Fruit fly (Drosophila melanogaster) whole organism, adult: ENCODE data around the gene rod.
A peak's percentile ranks its signal among the peaks of the same experiment; 100 is the strongest.

Experiments used
- CG11617 ChIP-seq: fragments of 200-800 bp; sonication (Bioruptor generic); optimal IDR thresholded peaks from 2 replicates; lab custom pipeline; 2017; ENCODE audit warnings: mild to moderate bottlenecking, missing biosample characterization, missing genetic modification reagents, missing genetic modification characterization
- CG12768 ChIP-seq: fragments of 200-800 bp; sonication (Bioruptor generic); optimal IDR thresholded peaks from 2 replicates; lab custom pipeline; 2017; ENCODE audit warnings: missing biosample characterization, missing genetic modification characterization, mild to moderate bottlenecking, moderate library complexity, missing genetic modification reagents
- CG14711 ChIP-seq: fragments of 200-800 bp; sonication (Bioruptor generic); optimal IDR thresholded peaks from 2 replicates; lab custom pipeline; 2018; ENCODE audit warnings: missing biosample characterization, mild to moderate bottlenecking, missing genetic modification characterization, moderate library complexity
- CG1620 ChIP-seq: fragments of 200-800 bp; sonication (Bioruptor generic); optimal IDR thresholded peaks from 2 replicates; lab custom pipeline; 2016; ENCODE audit warnings: missing biosample characterization, missing genetic modification characterization
- CG33017 ChIP-seq: fragments of 200-800 bp; sonication (Bioruptor generic); optimal IDR thresholded peaks from 2 replicates; lab custom pipeline; 2018; ENCODE audit warnings: missing biosample characterization, mild to moderate bottlenecking, missing genetic modification characterization, moderate library complexity
- CG5204 ChIP-seq: fragments of 200-800 bp; sonication (Bioruptor generic); optimal IDR thresholded peaks from 2 replicates; lab custom pipeline; 2016; ENCODE audit warnings: missing biosample characterization, missing genetic modification characterization
- CG7045 ChIP-seq: fragments of 200-800 bp; sonication (Bioruptor generic); optimal IDR thresholded peaks from 2 replicates; lab custom pipeline; 2017; ENCODE audit warnings: missing biosample characterization, mild to moderate bottlenecking, missing genetic modification characterization
- CG7101 ChIP-seq: fragments of 200-800 bp; sonication (Bioruptor generic); optimal IDR thresholded peaks from 2 replicates; lab custom pipeline; 2018; ENCODE audit warnings: missing biosample characterization, mild to moderate bottlenecking, missing genetic modification characterization, moderate library complexity
- Clk ChIP-seq: fragments of 200-800 bp; sonication (Bioruptor generic); optimal IDR thresholded peaks from 2 replicates; lab custom pipeline; 2017; ENCODE audit warnings: missing biosample characterization, missing genetic modification characterization
- Crg-1 ChIP-seq: fragments of 200-800 bp; sonication (Bioruptor generic); optimal IDR thresholded peaks from 2 replicates; lab custom pipeline; 2016; ENCODE audit warnings: missing biosample characterization, missing genetic modification characterization
- Hr96 ChIP-seq: fragments of 200-800 bp; sonication (Bioruptor generic); optimal IDR thresholded peaks from 2 replicates; lab custom pipeline; 2016; ENCODE audit warnings: missing biosample characterization, missing genetic modification characterization
- Mnt ChIP-seq: fragments of 200-800 bp; sonication (Bioruptor generic); optimal IDR thresholded peaks from 2 replicates; lab custom pipeline; 2016; ENCODE audit warnings: missing biosample characterization, mild to moderate bottlenecking, missing genetic modification characterization
- bab1 ChIP-seq: fragments of 200-800 bp; sonication (Bioruptor generic); optimal IDR thresholded peaks from 3 replicates; lab custom pipeline; 2019; ENCODE audit warnings: missing biosample characterization, mild to moderate bottlenecking, missing genetic modification characterization, moderate library complexity
- cic ChIP-seq: fragments of 200-800 bp; sonication (Bioruptor generic); optimal IDR thresholded peaks from 2 replicates; lab custom pipeline; 2017; ENCODE audit warnings: missing biosample characterization, mild to moderate bottlenecking, missing genetic modification characterization, moderate library complexity
- cnc ChIP-seq, 2 experiments: fragments of >200 bp; optimal IDR thresholded peaks; 2 replicates each; lab custom pipeline; 2017
- kay ChIP-seq: fragments of 200-800 bp; sonication (Bioruptor generic); peaks from one replicate; lab custom pipeline; 2016; ENCODE audit warnings: missing biosample characterization, missing genetic modification characterization, borderline replicate concordance
- ovo ChIP-seq: fragments of 200-800 bp; sonication (Bioruptor generic); optimal IDR thresholded peaks from 2 replicates; lab custom pipeline; 2016; ENCODE audit warnings: missing biosample characterization, missing genetic modification characterization
- pad ChIP-seq: fragments of 200-800 bp; sonication (Bioruptor generic); optimal IDR thresholded peaks from 3 replicates; lab custom pipeline; 2017; ENCODE audit warnings: missing biosample characterization, missing genetic modification characterization, mild to moderate bottlenecking, moderate library complexity, missing genetic modification reagents
- tj ChIP-seq: fragments of 200-800 bp; sonication (Bioruptor generic); optimal IDR thresholded peaks from 3 replicates; lab custom pipeline; 2017; ENCODE audit warnings: missing biosample characterization, mild to moderate bottlenecking, missing genetic modification characterization, moderate library complexity
- toe ChIP-seq: fragments of 200-800 bp; sonication (Bioruptor generic); optimal IDR thresholded peaks from 2 replicates; lab custom pipeline; 2016; ENCODE audit warnings: missing biosample characterization, missing genetic modification characterization

rod gene

DNA sequence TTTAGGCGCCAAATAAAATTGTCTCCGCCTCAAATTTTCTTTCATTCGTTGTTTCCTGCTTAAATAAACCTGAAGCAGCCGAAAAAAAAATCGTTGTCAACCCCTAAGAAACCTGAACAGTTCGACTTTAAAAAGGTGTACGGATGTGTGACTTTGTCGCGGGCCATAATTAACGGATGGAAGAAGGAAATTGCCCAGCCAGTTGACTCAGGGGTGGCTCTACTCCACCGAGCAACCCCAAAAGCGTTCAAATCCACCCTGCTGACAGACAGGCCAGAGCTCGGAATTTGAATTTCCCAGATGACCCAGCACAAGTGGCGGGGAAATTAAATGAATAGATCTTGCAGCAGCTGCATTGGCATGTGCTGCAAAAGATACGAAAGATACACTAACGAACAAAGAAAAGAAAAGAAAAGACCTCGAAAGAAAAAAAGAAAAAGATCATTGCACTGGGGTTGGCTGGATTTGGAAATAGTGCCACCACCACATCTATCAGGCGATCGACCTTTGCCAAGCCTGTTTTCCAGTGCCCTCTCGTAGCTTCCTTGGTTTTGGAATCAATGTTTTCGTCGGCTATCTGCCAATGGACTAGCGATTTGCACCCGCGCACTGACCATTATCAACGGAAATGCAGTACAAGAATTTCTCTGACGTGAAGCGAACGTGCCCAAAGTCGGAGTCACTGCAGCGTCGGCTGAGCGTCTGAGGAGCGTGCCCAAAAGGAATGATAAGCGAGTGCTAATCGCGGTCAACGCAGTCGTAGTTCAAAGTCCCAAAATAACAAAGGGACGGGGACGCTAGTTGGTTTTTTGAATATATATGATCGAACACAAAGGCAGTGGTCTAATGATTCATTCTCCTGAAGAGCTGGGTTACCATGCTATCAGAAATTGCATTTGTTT, 25.7 kb downstream of the rod start:
- TF ChIP-seq CG14711 (tag; lab: Kevin White, UChicago), result no peak
- TF ChIP-seq Clk (GFP tag; lab: Kevin White, UChicago), result no peak
- no peak for TF ChIP-seq CG1620 (GFP tag; lab: Kevin White, UChicago)
- TF ChIP-seq Hr96 (GFP tag; lab: Kevin White, UChicago), result peak; percentile 6
- TF ChIP-seq CG12768 (GFP tag; lab: Kevin White, UChicago), result peak; percentile 2
- no peak for TF ChIP-seq tj (GFP tag; lab: Kevin White, UChicago)
- TF ChIP-seq ovo (GFP tag; lab: Kevin White, UChicago), result no peak

DNA sequence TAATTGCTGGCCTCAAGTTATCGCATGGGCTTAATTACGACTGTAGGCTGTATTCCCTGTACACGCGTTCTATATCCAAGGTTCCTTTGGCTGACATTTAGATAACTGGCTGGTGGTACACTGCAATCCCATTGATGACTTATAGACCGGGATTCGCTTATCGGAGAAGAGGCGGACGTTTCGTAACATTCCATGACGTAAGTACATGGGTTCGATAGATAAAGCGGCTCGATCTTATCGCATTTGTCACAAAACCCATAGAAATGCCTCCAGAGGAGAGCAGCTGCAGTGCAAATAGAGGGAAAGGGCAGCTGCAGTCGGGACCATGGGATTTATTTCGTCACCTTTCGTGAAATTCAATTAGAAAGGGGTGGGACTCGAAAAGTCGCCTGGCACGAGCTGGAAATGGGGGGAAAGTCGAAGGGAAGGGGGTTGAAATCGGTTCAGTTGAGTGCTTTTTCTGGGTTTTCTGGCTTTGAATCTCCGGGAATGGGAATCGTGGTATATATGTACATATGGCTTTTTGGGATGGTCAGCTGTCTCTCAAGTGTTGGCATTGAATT, 26.6 kb downstream of the rod start:
- TF ChIP-seq CG33017 (tag; lab: Kevin White, UChicago) (no peak), CG5204 (GFP tag; lab: Kevin White, UChicago) (no peak), CG11617 (GFP tag; lab: Kevin White, UChicago) (no peak), bab1 (GFP tag; lab: Kevin White, UChicago) (no peak), Crg-1 (GFP tag; lab: Kevin White, UChicago) (no peak), CG7045 (GFP tag; lab: Kevin White, UChicago) (no peak), Hr96 (GFP tag; lab: Kevin White, UChicago) (no peak), toe (GFP tag; lab: Kevin White, UChicago) (no peak), CG1620 (GFP tag; lab: Kevin White, UChicago) (no peak), CG14711 (tag; lab: Kevin White, UChicago) (no peak), CG7101 (tag; lab: Kevin White, UChicago) (no peak), cnc (optimal IDR thresholded peaks at IDR 0.05; lab: Kevin White, UChicago) (no peak), cic (GFP tag; lab: Kevin White, UChicago) (no peak), kay (no peak), CG12768 (GFP tag; lab: Kevin White, UChicago) (no peak), tj (GFP tag; lab: Kevin White, UChicago) (no peak), Mnt (GFP tag; lab: Kevin White, UChicago) (no peak), Clk (GFP tag; lab: Kevin White, UChicago) (no peak), pad (GFP tag; lab: Kevin White, UChicago) (no peak)

DNA sequence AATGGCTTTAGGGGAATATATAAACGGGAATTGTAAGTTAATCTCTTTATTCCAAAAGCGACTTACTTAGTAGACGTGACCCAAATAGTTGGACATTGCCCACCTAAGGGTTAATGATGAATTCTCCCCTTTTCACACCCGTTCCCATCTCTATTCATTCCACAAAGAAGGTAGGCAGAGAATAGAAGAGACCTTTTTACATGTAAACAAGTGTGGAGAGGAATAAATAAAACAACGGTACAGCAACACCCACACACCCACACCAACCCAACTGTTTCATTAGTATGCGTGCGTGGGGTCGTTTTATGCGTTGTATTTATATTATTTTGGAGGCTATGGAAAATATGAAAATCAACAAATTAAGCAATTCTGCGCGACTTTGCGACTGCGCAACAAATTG, 27.3 kb downstream of the rod start:
- TF ChIP-seq Clk (GFP tag; lab: Kevin White, UChicago) (no peak), ovo (GFP tag; lab: Kevin White, UChicago) (peak; percentile 71), CG7101 (tag; lab: Kevin White, UChicago) (no peak), cic (GFP tag; lab: Kevin White, UChicago) (no peak)

DNA sequence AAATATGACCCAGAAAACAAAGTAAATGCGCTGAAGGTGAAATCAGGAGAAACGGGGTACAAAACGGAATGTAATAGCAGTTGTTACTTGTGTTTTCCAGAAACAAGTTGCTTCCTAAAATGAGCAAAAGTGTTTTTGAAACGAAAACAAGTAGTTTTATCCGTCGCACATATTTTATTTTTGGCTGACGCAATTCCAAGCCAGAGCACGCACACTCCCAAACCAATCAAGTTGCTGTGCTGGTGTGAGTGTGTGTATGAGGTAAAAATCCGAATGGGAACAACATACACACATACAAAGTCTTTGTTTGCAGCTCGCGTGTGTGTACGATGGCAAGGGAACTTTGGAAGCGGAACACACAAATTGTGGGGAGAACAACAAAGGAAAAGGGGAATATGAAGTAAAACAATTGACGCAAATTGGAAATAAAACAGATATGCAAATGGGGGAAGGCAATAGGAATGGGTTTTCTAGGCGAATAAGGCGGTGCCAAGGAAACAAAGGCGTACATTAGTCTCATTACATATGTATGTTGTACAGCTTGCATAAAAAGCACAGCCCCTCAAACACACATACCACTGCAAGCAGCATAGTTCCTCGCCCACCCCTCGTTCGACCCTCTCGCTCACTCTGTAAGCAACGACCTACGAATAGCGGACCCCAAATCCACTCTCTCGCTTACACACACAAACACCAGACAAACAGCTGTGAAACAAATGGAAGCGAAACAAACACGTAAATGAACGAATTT, 27.9 kb downstream of the rod start:
- TF ChIP-seq tj (GFP tag; lab: Kevin White, UChicago) (peak; percentile 51), bab1 (GFP tag; lab: Kevin White, UChicago) (peak; percentile 25), CG14711 (tag; lab: Kevin White, UChicago) (no peak), kay (no peak), CG33017 (tag; lab: Kevin White, UChicago) (no peak), CG11617 (GFP tag; lab: Kevin White, UChicago) (peak; percentile 7), pad (GFP tag; lab: Kevin White, UChicago) (peak; percentile 99), CG5204 (GFP tag; lab: Kevin White, UChicago) (no peak), cnc (optimal IDR thresholded peaks at IDR 0.05; lab: Kevin White, UChicago) (no peak), Clk (GFP tag; lab: Kevin White, UChicago) (peak; percentile 24), CG1620 (GFP tag; lab: Kevin White, UChicago) (no peak), ovo (GFP tag; lab: Kevin White, UChicago) (peak; percentile 75), CG7101 (tag; lab: Kevin White, UChicago) (peak; percentile 37), CG7045 (GFP tag; lab: Kevin White, UChicago) (peak; percentile 25), toe (GFP tag; lab: Kevin White, UChicago) (no peak), Hr96 (GFP tag; lab: Kevin White, UChicago) (peak; percentile 56), cic (GFP tag; lab: Kevin White, UChicago) (peak; percentile 90), Crg-1 (GFP tag; lab: Kevin White, UChicago) (no peak), CG12768 (GFP tag; lab: Kevin White, UChicago) (peak; percentile 90), Mnt (GFP tag; lab: Kevin White, UChicago) (peak; percentile 39)

DNA sequence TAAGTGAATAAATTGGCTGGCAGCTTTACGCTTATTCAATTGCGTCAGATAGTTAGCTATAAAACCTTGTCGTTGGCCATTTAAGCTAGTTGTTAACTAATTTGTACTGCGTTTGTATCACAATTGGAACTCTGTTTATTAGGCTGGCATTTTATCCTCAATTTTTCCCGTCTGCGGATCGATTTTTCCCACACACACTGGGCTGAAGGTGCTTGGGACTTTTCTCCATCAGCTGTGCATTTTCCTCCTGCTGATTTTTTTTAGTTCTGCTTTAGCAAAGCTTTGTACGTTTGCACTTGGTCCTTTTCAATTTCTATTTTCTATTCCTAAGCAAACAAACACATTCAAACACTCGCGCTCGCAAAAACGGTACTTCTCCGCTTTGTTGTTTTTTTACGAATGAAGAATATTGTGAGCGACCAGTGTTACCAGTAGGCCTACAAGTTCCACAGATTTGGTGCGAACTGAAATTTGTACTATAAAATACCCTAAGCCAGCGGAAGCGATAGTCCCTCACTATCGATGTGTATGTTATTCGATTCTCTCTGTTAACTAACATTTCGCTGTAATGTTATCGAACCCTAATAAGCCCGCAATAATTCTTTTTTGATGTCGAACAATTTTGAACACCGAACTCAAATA, 28.8 kb downstream of the rod start:
- TF ChIP-seq tj (GFP tag; lab: Kevin White, UChicago), result no peak
- TF ChIP-seq bab1 (GFP tag; lab: Kevin White, UChicago), result peak; percentile 79
- no peak for TF ChIP-seq cic (GFP tag; lab: Kevin White, UChicago)
- TF ChIP-seq ovo (GFP tag; lab: Kevin White, UChicago), result peak; percentile 83
- no peak for TF ChIP-seq kay
- TF ChIP-seq Clk (GFP tag; lab: Kevin White, UChicago), result peak; percentile 24
- TF ChIP-seq toe (GFP tag; lab: Kevin White, UChicago), result no peak
- no peak for TF ChIP-seq CG11617 (GFP tag; lab: Kevin White, UChicago)
- TF ChIP-seq Hr96 (GFP tag; lab: Kevin White, UChicago), result peak; percentile 19
- peak; percentile 68 for TF ChIP-seq Mnt (GFP tag; lab: Kevin White, UChicago)
- no peak for TF ChIP-seq Crg-1 (GFP tag; lab: Kevin White, UChicago)
- TF ChIP-seq cnc (optimal IDR thresholded peaks at IDR 0.05; lab: Kevin White, UChicago), result no peak
- TF ChIP-seq CG14711 (tag; lab: Kevin White, UChicago), result peak; percentile 59
- peak; percentile 25 for TF ChIP-seq pad (GFP tag; lab: Kevin White, UChicago)
- no peak for TF ChIP-seq CG7045 (GFP tag; lab: Kevin White, UChicago)
- TF ChIP-seq CG12768 (GFP tag; lab: Kevin White, UChicago), result peak; percentile 9
- no peak for TF ChIP-seq CG5204 (GFP tag; lab: Kevin White, UChicago)
- TF ChIP-seq CG33017 (tag; lab: Kevin White, UChicago), result peak; percentile 59
- TF ChIP-seq CG1620 (GFP tag; lab: Kevin White, UChicago), result peak; percentile 68
- TF ChIP-seq CG7101 (tag; lab: Kevin White, UChicago), result peak; percentile 68
